Worm (Caenorhabditis elegans): ENCODE results near the gene C25F6.8.

C25F6.8 gene

DNA sequence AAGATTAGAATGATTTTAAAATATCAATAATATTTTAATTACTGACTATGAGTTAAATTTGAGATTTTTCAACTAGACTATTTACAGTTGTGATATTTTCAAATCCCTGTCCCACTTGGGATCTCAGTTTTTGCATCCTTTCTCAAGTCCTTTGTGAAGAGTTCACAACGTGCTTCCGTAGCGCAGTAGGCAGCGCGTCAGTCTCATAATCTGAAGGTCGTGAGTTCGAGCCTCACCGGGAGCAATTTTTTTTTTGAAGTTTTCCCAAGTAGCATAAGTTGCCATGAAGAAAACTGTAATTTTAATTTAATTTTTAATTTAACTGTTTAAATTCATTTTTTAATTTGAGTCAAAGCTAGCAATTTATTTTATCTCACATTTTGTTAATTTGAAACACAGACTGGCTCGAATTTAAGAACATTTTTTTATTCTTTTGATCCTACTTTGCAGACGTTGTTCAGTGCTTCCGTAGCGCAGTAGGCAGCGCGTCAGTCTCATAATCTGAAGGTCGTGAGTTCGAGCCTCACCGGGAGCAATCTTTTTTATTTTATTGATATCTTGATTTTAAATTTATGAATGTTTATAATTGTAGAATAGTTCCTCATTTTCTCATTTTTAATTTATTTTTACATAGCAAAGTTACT lies 37.4 kb downstream of the C25F6.8 start (continued):
- no peak for TF ChIP-seq zim-3 (tag; optimal IDR thresholded peaks at IDR 0.05)
- no peak for TF ChIP-seq ama-1 (optimal IDR thresholded peaks at IDR 0.05)
- no peak for TF ChIP-seq ama-1 (GFP tag; optimal IDR thresholded peaks at IDR 0.05)
- no peak for TF ChIP-seq nhr-27 (tag; optimal IDR thresholded peaks at IDR 0.05)
- TF ChIP-seq unc-62 (GFP tag; optimal IDR thresholded peaks at IDR 0.05), result no peak
- TF ChIP-seq lin-35 (GFP tag; optimal IDR thresholded peaks at IDR 0.05), result no peak
- no peak for TF ChIP-seq xnd-1 (tag; optimal IDR thresholded peaks at IDR 0.05)
- no peak for TF ChIP-seq madf-6 (GFP tag; IDR thresholded peaks at IDR 0.05)
- TF ChIP-seq lsy-27 (tag; optimal IDR thresholded peaks at IDR 0.05; ENCODE audit: borderline replicate concordance, insufficient read depth), result peak; percentile 45
- peak; percentile 41; the same call in 1 of the 2 replicates for TF ChIP-seq hmg-1.2 (GFP tag; IDR thresholded peaks at IDR 0.05)
- no peak for TF ChIP-seq pha-4 (tag; optimal IDR thresholded peaks at IDR 0.05)
- TF ChIP-seq ztf-6 (GFP tag; IDR thresholded peaks at IDR 0.05), result no peak
- no peak for TF ChIP-seq F39B2.1 (GFP tag; IDR thresholded peaks at IDR 0.05)
- TF ChIP-seq ets-4 (GFP tag; optimal IDR thresholded peaks at IDR 0.05), result no peak
- TF ChIP-seq ztf-3 (GFP tag; optimal IDR thresholded peaks at IDR 0.05), result no peak
- no peak for TF ChIP-seq hlh-26 (GFP tag; conservative IDR thresholded peaks at IDR 0.05)
- TF ChIP-seq dpl-1 (GFP tag; optimal IDR thresholded peaks at IDR 0.05), result no peak
- TF ChIP-seq Y53F4B.3 (GFP tag; IDR thresholded peaks at IDR 0.05), result no peak
- TF ChIP-seq let-526 (GFP tag; IDR thresholded peaks at IDR 0.05), result no peak
- no peak for TF ChIP-seq gei-17 (GFP tag; optimal IDR thresholded peaks at IDR 0.05)
- no peak for TF ChIP-seq ceh-40 (GFP tag; IDR thresholded peaks at IDR 0.05)
- TF ChIP-seq snpc-1.1 (tag; optimal IDR thresholded peaks at IDR 0.05; ENCODE audit: insufficient read depth), result no peak
- TF ChIP-seq C06A6.2 (GFP tag; conservative IDR thresholded peaks at IDR 0.05), result no peak
- TF ChIP-seq Y53G8AR.9 (GFP tag; conservative IDR thresholded peaks at IDR 0.05), result no peak
- TF ChIP-seq F10E7.11 (tag; optimal IDR thresholded peaks at IDR 0.05), result no peak
- TF ChIP-seq rec-8 (tag; optimal IDR thresholded peaks at IDR 0.05), result peak in 1 of 2 experiments; percentile 13
- TF ChIP-seq bed-1 (GFP tag; IDR thresholded peaks at IDR 0.05), result no peak
- no peak for TF ChIP-seq hmg-20 (GFP tag; IDR thresholded peaks at IDR 0.05)
- no peak for TF ChIP-seq somi-1 (GFP tag; optimal IDR thresholded peaks at IDR 0.05)
- no peak for TF ChIP-seq C17E4.6 (GFP tag; IDR thresholded peaks at IDR 0.05)
- TF ChIP-seq T07F8.4 (tag; optimal IDR thresholded peaks at IDR 0.05), result no peak
- no peak for TF ChIP-seq sptf-2 (GFP tag; optimal IDR thresholded peaks at IDR 0.05)
- TF ChIP-seq B0261.1 (tag; optimal IDR thresholded peaks at IDR 0.05), result peak; percentile 78
- TF ChIP-seq atf-7 (tag; optimal IDR thresholded peaks at IDR 0.05), result no peak
- no peak for TF ChIP-seq mcd-1 (GFP tag; IDR thresholded peaks at IDR 0.05)
- no peak for TF ChIP-seq F49E8.2 (tag; optimal IDR thresholded peaks at IDR 0.05; ENCODE audit: insufficient read depth)
- no peak for TF ChIP-seq F33H1.4 (GFP tag; IDR thresholded peaks at IDR 0.05)
- peak; percentile 15 for TF ChIP-seq snpc-4 (GFP tag; optimal IDR thresholded peaks at IDR 0.05)
- peak in 3 of 4 experiments; percentile 5 to 56 (median 6) for TF ChIP-seq snpc-4 (tag; optimal IDR thresholded peaks at IDR 0.05)
- TF ChIP-seq madf-8 (GFP tag; conservative IDR thresholded peaks at IDR 0.05), result no peak
- no peak for TF ChIP-seq ceh-27 (GFP tag; optimal IDR thresholded peaks at IDR 0.05)
- TF ChIP-seq T26A5.8 (tag; optimal IDR thresholded peaks at IDR 0.05), result no peak
- no peak for TF ChIP-seq tlf-1 (GFP tag; optimal IDR thresholded peaks at IDR 0.05)
- no peak for TF ChIP-seq ztf-28 (GFP tag; IDR thresholded peaks at IDR 0.05)
- TF ChIP-seq nhr-179 (tag; optimal IDR thresholded peaks at IDR 0.05), result no peak
- TF ChIP-seq lin-26 (GFP tag; IDR thresholded peaks at IDR 0.05), result peak; percentile 83
- no peak for TF ChIP-seq K11D2.4 (GFP tag; IDR thresholded peaks at IDR 0.05)
- no peak for TF ChIP-seq nhr-80 (tag; optimal IDR thresholded peaks at IDR 0.05)
- no peak for TF ChIP-seq lag-1 (GFP tag; IDR thresholded peaks at IDR 0.05)

Data from whole organism, young adult.